Worm (Caenorhabditis elegans): ENCODE measurements around the gene pgp-6.

DNA sequence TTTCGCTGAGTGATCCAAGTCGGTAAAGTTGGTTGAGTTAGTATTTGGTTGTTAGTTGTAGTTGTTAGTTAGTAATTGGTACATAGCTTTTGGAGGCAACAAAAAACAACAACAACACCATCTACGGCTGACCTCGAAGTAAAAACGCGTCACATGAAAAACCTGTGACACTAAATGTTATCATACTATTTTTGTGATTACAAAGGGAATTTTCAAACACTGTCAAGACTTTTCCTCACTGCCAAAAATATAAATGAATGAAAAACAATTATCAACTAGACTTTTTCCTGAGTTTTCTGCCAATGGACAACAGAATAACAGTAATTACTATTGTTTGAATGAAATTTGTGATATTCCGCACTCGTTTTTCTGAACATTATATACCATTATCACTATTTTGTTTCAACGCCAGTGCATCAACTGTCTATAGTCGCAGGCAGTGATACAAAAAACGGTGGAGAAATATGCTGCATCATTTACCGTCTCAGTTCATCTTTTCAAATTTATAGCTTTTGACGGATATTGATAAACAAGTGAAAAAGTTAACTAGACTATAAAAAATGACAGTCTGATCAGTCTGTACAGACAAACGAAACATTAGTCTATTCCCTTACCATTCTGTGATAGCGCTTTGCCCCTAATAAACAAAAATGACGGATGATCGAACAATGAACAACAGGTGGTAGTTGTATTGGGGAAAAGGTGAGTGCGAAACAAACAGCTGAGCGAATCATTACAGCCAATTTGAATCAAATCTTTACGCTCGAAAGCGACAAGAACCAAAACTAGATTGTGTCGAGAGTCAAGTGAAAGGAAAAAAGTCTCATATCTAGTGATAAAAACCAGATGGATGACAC lies 37.4 kb upstream of the pgp-6 start:
- no peak for TF ChIP-seq nfya-1 (tag; optimal IDR thresholded peaks at IDR 0.05)
- TF ChIP-seq fkh-10 (GFP tag; optimal IDR thresholded peaks at IDR 0.05), result no peak
- TF ChIP-seq madf-2 (tag; optimal IDR thresholded peaks at IDR 0.05), result no peak

Data from whole organism, late embryonic.